Fruit fly (Drosophila melanogaster) whole organism, embryonic: ENCODE results near the gene CG32645.
A peak's percentile ranks its signal among the peaks of the same experiment; 100 is the strongest.

Source experiments
- Abd-B ChIP-seq: fragments of 200-800 bp; sonication (Bioruptor generic); optimal IDR thresholded peaks from 2 replicates; lab custom pipeline; 2018; ENCODE audit warnings: missing biosample characterization, mild to moderate bottlenecking, missing genetic modification characterization, moderate library complexity
- Aef1 ChIP-seq: fragments of 200-800 bp; sonication (Bioruptor generic); IDR thresholded peaks from 3 replicates; pipeline ENCODE4 v1.3.6; 2022; ENCODE audit warnings: missing biosample characterization, missing genetic modification characterization
- Asciz ChIP-seq: fragments of 200-800 bp; sonication (Bioruptor generic); optimal IDR thresholded peaks from 2 replicates; lab custom pipeline; 2017; ENCODE audit warnings: missing biosample characterization, mild to moderate bottlenecking, missing genetic modification characterization, missing genetic modification reagents
- Atf6 ChIP-seq: fragments of 200-800 bp; sonication (Bioruptor generic); IDR thresholded peaks from 2 replicates; pipeline ENCODE4 v1.3.6; 2022; ENCODE audit warnings: missing biosample characterization, missing genetic modification characterization
- Awh ChIP-seq: fragments of 200-800 bp; sonication (Bioruptor generic); IDR thresholded peaks from 2 replicates; pipeline ENCODE4, ENCODE4 v1.3.6; 2022; ENCODE audit warnings: missing biosample characterization, missing genetic modification characterization
- Bdp1 ChIP-seq: fragments of 200-800 bp; sonication (Bioruptor generic); optimal IDR thresholded peaks from 3 replicates; lab custom pipeline; 2016; ENCODE audit warnings: missing biosample characterization, missing genetic modification characterization
- BtbVII ChIP-seq: fragments of 200-800 bp; sonication (Bioruptor generic); optimal IDR thresholded peaks from 3 replicates; lab custom pipeline; 2017; ENCODE audit warnings: missing biosample characterization, mild to moderate bottlenecking, missing genetic modification characterization
- CG12071 ChIP-seq: fragments of 200-800 bp; sonication (Bioruptor generic); optimal IDR thresholded peaks from 3 replicates; lab custom pipeline; 2018; ENCODE audit warnings: missing biosample characterization, mild to moderate bottlenecking, missing genetic modification characterization
- CG12236 ChIP-seq: fragments of 200-800 bp; sonication (Bioruptor generic); optimal IDR thresholded peaks from 2 replicates; lab custom pipeline; 2016; ENCODE audit warnings: missing biosample characterization, missing genetic modification characterization
- CG13296 ChIP-seq: fragments of 200-800 bp; sonication (Bioruptor generic); optimal IDR thresholded peaks from 3 replicates; lab custom pipeline; 2018; ENCODE audit warnings: missing biosample characterization, mild to moderate bottlenecking, missing genetic modification characterization
- CG13424 ChIP-seq: fragments of 200-800 bp; sonication (Bioruptor generic); optimal IDR thresholded peaks from 2 replicates; lab custom pipeline; 2019; ENCODE audit warnings: missing biosample characterization, mild to moderate bottlenecking, missing genetic modification characterization, moderate library complexity
- CG15514 ChIP-seq: fragments of 200-800 bp; sonication (Bioruptor generic); optimal IDR thresholded peaks from 3 replicates; lab custom pipeline; 2017; ENCODE audit warnings: missing biosample characterization, missing genetic modification characterization, mild to moderate bottlenecking, moderate library complexity, missing genetic modification reagents
- CG17802 ChIP-seq: fragments of 200-800 bp; sonication (Bioruptor generic); optimal IDR thresholded peaks from 2 replicates; lab custom pipeline; 2018; ENCODE audit warnings: missing biosample characterization, mild to moderate bottlenecking, missing genetic modification characterization, moderate library complexity
- CG2712 ChIP-seq: fragments of 200-800 bp; optimal IDR thresholded peaks from 3 replicates; lab custom pipeline; 2019; ENCODE audit warnings: missing biosample characterization, mild to moderate bottlenecking, missing genetic modification characterization, moderate library complexity
- CG2875 ChIP-seq: fragments of 200-800 bp; sonication (Bioruptor generic); optimal IDR thresholded peaks from 2 replicates; lab custom pipeline; 2017; ENCODE audit warnings: missing biosample characterization, mild to moderate bottlenecking, missing genetic modification characterization, missing genetic modification reagents
- CG30020 ChIP-seq: fragments of 200-800 bp; optimal IDR thresholded peaks from 2 replicates; lab custom pipeline; 2019; ENCODE audit warnings: missing biosample characterization, mild to moderate bottlenecking, missing genetic modification characterization, moderate library complexity
- CG30403 ChIP-seq: fragments of 200-800 bp; sonication (Bioruptor generic); optimal IDR thresholded peaks from 3 replicates; lab custom pipeline; 2016; ENCODE audit warnings: missing biosample characterization, missing genetic modification characterization
- CG31441 ChIP-seq: fragments of 200-800 bp; sonication (Bioruptor generic); IDR thresholded peaks from 2 replicates; pipeline ENCODE4 v1.3.6; 2022; ENCODE audit warnings: missing biosample characterization, missing genetic modification characterization
- CG5180 ChIP-seq: fragments of 200-800 bp; sonication (Bioruptor generic); optimal IDR thresholded peaks from 3 replicates; lab custom pipeline; 2017; ENCODE audit warnings: missing biosample characterization, missing genetic modification characterization, mild to moderate bottlenecking, moderate library complexity, missing genetic modification reagents
- CG5953 ChIP-seq: fragments of 200-800 bp; sonication (Bioruptor generic); IDR thresholded peaks from 2 replicates; pipeline ENCODE4 v1.3.6; 2022; ENCODE audit warnings: missing biosample characterization, missing genetic modification characterization
- CG6254 ChIP-seq: fragments of 200-800 bp; sonication (Bioruptor generic); optimal IDR thresholded peaks from 3 replicates; lab custom pipeline; 2017; ENCODE audit warnings: mild to moderate bottlenecking, missing biosample characterization, missing genetic modification reagents, missing genetic modification characterization
- CG7556 ChIP-seq: fragments of 200-800 bp; sonication (Bioruptor generic); optimal IDR thresholded peaks from 2 replicates; lab custom pipeline; 2017; ENCODE audit warnings: missing biosample characterization, mild to moderate bottlenecking, missing genetic modification characterization
- CG7745 ChIP-seq: fragments of 200-800 bp; sonication (Bioruptor generic); optimal IDR thresholded peaks from 2 replicates; lab custom pipeline; 2018; ENCODE audit warnings: missing biosample characterization, mild to moderate bottlenecking, missing genetic modification characterization, moderate library complexity
- CG8478 ChIP-seq: fragments of >200 bp; optimal IDR thresholded peaks from 2 replicates; lab custom pipeline; 2018
- CrebB ChIP-seq: fragments of 200-800 bp; sonication (Bioruptor generic); optimal IDR thresholded peaks from 3 replicates; lab custom pipeline; 2018; ENCODE audit warnings: missing biosample characterization, mild to moderate bottlenecking, missing genetic modification characterization
- Dek ChIP-seq: fragments of 200-800 bp; sonication (Bioruptor generic); optimal IDR thresholded peaks from 3 replicates; lab custom pipeline; 2019; ENCODE audit warnings: missing biosample characterization, mild to moderate bottlenecking, missing genetic modification characterization, moderate library complexity
- Fer2 ChIP-seq: fragments of 200-800 bp; sonication (Bioruptor generic); optimal IDR thresholded peaks from 2 replicates; lab custom pipeline; 2018; ENCODE audit warnings: missing biosample characterization, mild to moderate bottlenecking, missing genetic modification characterization, moderate library complexity
- YL-1 ChIP-seq: fragments of 200-800 bp; sonication (Bioruptor generic); optimal IDR thresholded peaks from 3 replicates; lab custom pipeline; 2017; ENCODE audit warnings: missing biosample characterization, mild to moderate bottlenecking, missing genetic modification characterization
- abd-A ChIP-seq: fragments of 200-800 bp; sonication (Bioruptor generic); optimal IDR thresholded peaks from 3 replicates; lab custom pipeline; 2019; ENCODE audit warnings: missing biosample characterization, mild to moderate bottlenecking, missing genetic modification characterization, moderate library complexity
- ara ChIP-seq: fragments of 200-800 bp; sonication (Bioruptor generic); IDR thresholded peaks from 2 replicates; pipeline ENCODE4 v1.3.6; 2022; ENCODE audit warnings: missing biosample characterization, missing genetic modification characterization
- bowl ChIP-seq: fragments of 200-800 bp; sonication (Bioruptor generic); IDR thresholded peaks from 2 replicates; pipeline ENCODE4 v1.3.6; 2022; ENCODE audit warnings: missing biosample characterization, missing genetic modification characterization
- dati ChIP-seq: fragments of 200-800 bp; sonication (Bioruptor generic); IDR thresholded peaks from 2 replicates; pipeline ENCODE4 v1.3.6; 2022; ENCODE audit warnings: missing biosample characterization, missing genetic modification characterization
- dm ChIP-seq: fragments of 200-800 bp; sonication (Bioruptor generic); optimal IDR thresholded peaks from 3 replicates; lab custom pipeline; 2016; ENCODE audit warnings: missing biosample characterization, missing genetic modification characterization
- esg ChIP-seq: fragments of 200-800 bp; sonication (Bioruptor generic); conservative IDR thresholded peaks from 2 replicates; pipeline ENCODE4 v1.3.6; 2022; ENCODE audit warnings: missing biosample characterization, missing genetic modification characterization
- fd96Cb ChIP-seq: fragments of 200-800 bp; sonication (Bioruptor generic); optimal IDR thresholded peaks from 2 replicates; lab custom pipeline; 2018; ENCODE audit warnings: missing biosample characterization, mild to moderate bottlenecking, missing genetic modification characterization, moderate library complexity
- fru ChIP-seq: fragments of >200 bp; optimal IDR thresholded peaks from 2 replicates; lab custom pipeline; 2017
- grn ChIP-seq: fragments of 200-800 bp; sonication (Bioruptor generic); optimal IDR thresholded peaks from 3 replicates; lab custom pipeline; 2017; ENCODE audit warnings: missing biosample characterization, missing genetic modification characterization
- gro ChIP-seq: fragments of 200-800 bp; sonication (Bioruptor generic); optimal IDR thresholded peaks from 2 replicates; lab custom pipeline; 2016; ENCODE audit warnings: missing biosample characterization, missing genetic modification characterization
- gsb-n ChIP-seq: fragments of 200-800 bp; sonication (Bioruptor generic); optimal IDR thresholded peaks from 3 replicates; lab custom pipeline; 2018; ENCODE audit warnings: missing biosample characterization, mild to moderate bottlenecking, missing genetic modification characterization
- jumu ChIP-seq: fragments of 200-800 bp; sonication (Bioruptor generic); optimal IDR thresholded peaks from 3 replicates; lab custom pipeline; 2016; ENCODE audit warnings: missing biosample characterization, missing genetic modification characterization
- nerfin-2 ChIP-seq: fragments of 200-800 bp; sonication (Bioruptor generic); IDR thresholded peaks from 2 replicates; pipeline ENCODE4 v1.3.6; 2022; ENCODE audit warnings: missing biosample characterization, missing genetic modification characterization; ENCODE audit not compliant: partially characterized antibody
- oc ChIP-seq: fragments of 200-800 bp; sonication (Bioruptor generic); optimal IDR thresholded peaks from 2 replicates; lab custom pipeline; 2018; ENCODE audit warnings: missing biosample characterization, mild to moderate bottlenecking, missing genetic modification characterization, moderate library complexity
- org-1 ChIP-seq: fragments of 200-800 bp; sonication (Bioruptor generic); optimal IDR thresholded peaks from 2 replicates; lab custom pipeline; 2017; ENCODE audit warnings: missing biosample characterization, missing genetic modification characterization
- otp ChIP-seq: fragments of 200-800 bp; sonication (Bioruptor generic); IDR thresholded peaks from 3 replicates; pipeline ENCODE4, ENCODE4 v1.3.6; 2022; ENCODE audit warnings: missing biosample characterization, missing genetic modification characterization
- pb ChIP-seq: fragments of 200-800 bp; sonication (Bioruptor generic); optimal IDR thresholded peaks from 3 replicates; lab custom pipeline; 2016; ENCODE audit warnings: missing biosample characterization, missing genetic modification characterization
- ro ChIP-seq: fragments of 200-800 bp; sonication (Bioruptor generic); IDR thresholded peaks from 2 replicates; pipeline ENCODE4 v1.3.6; 2022; ENCODE audit warnings: missing biosample characterization, missing genetic modification characterization
- slbo ChIP-seq: fragments of 200-800 bp; sonication (Bioruptor generic); IDR thresholded peaks from 2 replicates; pipeline ENCODE4 v1.3.6; 2022; ENCODE audit warnings: missing biosample characterization, missing genetic modification characterization
- sr ChIP-seq: fragments of 200-800 bp; sonication (Bioruptor generic); IDR thresholded peaks from 3 replicates; pipeline ENCODE4 v1.3.6; 2022; ENCODE audit warnings: missing biosample characterization, missing genetic modification characterization
- sug ChIP-seq: fragments of 200-800 bp; optimal IDR thresholded peaks from 2 replicates; lab custom pipeline; 2019; ENCODE audit warnings: missing biosample characterization, mild to moderate bottlenecking, missing genetic modification characterization, moderate library complexity
- tup ChIP-seq: fragments of 200-800 bp; sonication (Bioruptor generic); optimal IDR thresholded peaks from 2 replicates; lab custom pipeline; 2016; ENCODE audit warnings: missing biosample characterization, mild to moderate bottlenecking, missing genetic modification characterization, moderate library complexity
- z ChIP-seq: fragments of 200-800 bp; sonication (Bioruptor generic); IDR thresholded peaks from 3 replicates; pipeline ENCODE4 v1.3.6; 2022; ENCODE audit warnings: missing biosample characterization, missing genetic modification characterization

The CG32645 gene

DNA sequence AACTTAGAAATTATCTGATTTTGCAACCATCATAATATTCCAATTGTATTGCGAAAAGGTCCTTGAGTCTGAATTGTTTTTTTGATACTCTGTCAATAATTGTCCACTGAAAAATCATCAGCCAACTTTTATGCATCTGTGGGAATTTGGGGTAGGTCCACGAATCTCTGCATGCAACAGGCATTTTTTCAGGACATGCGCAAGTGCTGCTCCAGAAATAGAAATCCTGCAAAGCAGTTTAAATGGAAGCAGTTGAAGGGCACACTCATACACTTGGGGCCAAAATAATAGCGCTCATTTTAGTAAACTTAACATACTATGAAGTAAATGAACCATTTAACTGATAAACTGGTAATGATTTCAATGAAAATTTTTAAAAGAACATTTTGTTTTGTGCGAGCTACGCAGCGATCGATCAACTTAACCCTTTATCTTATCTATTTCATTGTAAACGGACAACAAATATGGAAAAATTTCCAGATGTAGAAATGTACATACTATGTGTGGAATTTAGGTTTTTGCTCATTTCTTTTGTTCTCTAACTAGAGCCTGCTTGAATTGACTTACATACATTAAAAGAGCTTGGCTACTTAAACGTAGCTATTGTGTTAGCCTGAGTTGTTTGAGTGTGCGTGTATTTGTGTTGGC lies 8.7 kb upstream of the CG32645 start (continued):
- TF ChIP-seq CG13296 (GFP tag; lab: Kevin White, UChicago), result peak; percentile 76
- peak; percentile 58 for TF ChIP-seq BtbVII (GFP tag; lab: Kevin White, UChicago)
- peak; percentile 54 for TF ChIP-seq Dek (tag; lab: Kevin White, UChicago)
- TF ChIP-seq slbo (GFP tag; lab: Robert Waterston, UW), result peak; percentile 44; the same call in 1 of the 2 replicates
- peak; percentile 16 for TF ChIP-seq CrebB (tag; lab: Kevin White, UChicago)
- no peak for TF ChIP-seq CG8478 (lab: Kevin White, UChicago)
- peak; percentile 32 for TF ChIP-seq grn (GFP tag; lab: Kevin White, UChicago)
- peak; percentile 77 for TF ChIP-seq CG2712 (tag; lab: Kevin White, UChicago)
- no peak for TF ChIP-seq bowl (GFP tag; lab: Robert Waterston, UW)
- no peak for TF ChIP-seq Awh (GFP tag; lab: Robert Waterston, UW)
- peak; percentile 71 for TF ChIP-seq ara (GFP tag; lab: Robert Waterston, UW)
- TF ChIP-seq Fer2 (tag; lab: Kevin White, UChicago), result peak; percentile 62
- no peak for TF ChIP-seq fru (lab: Kevin White, UChicago)
- peak; percentile 46 for TF ChIP-seq CG2875 (GFP tag; lab: Kevin White, UChicago)
- peak; percentile 55 for TF ChIP-seq jumu (GFP tag; lab: Kevin White, UChicago)
- TF ChIP-seq ro (GFP tag; lab: Robert Waterston, UW), result no peak
- no peak for TF ChIP-seq CG5953 (GFP tag; lab: Robert Waterston, UW)
- TF ChIP-seq esg (GFP tag; lab: Robert Waterston, UW), result peak; percentile 48
- peak; percentile 28 for TF ChIP-seq CG12236 (GFP tag; lab: Kevin White, UChicago)
- TF ChIP-seq CG30020 (tag; lab: Kevin White, UChicago), result peak; percentile 35
- peak; percentile 48 for TF ChIP-seq Asciz (GFP tag; lab: Kevin White, UChicago)
- TF ChIP-seq CG7745, result no peak
- peak; percentile 42 for TF ChIP-seq YL-1 (GFP tag; lab: Kevin White, UChicago)
- TF ChIP-seq otp (GFP tag; lab: Robert Waterston, UW), result no peak
- TF ChIP-seq gsb-n, result peak; percentile 58
- TF ChIP-seq abd-A (tag; lab: Kevin White, UChicago), result no peak
- no peak for TF ChIP-seq tup (GFP tag; lab: Kevin White, UChicago)
- no peak for TF ChIP-seq sr (GFP tag; lab: Robert Waterston, UW)
- no peak for TF ChIP-seq oc (tag; lab: Kevin White, UChicago)
- peak; percentile 12 for TF ChIP-seq CG17802 (tag; lab: Kevin White, UChicago)
- peak; percentile 45 for TF ChIP-seq gro
- peak; percentile 77 for TF ChIP-seq sug (tag; lab: Kevin White, UChicago)
- TF ChIP-seq CG30403 (GFP tag; lab: Kevin White, UChicago), result peak; percentile 72
- TF ChIP-seq Aef1 (GFP tag; lab: Robert Waterston, UW), result no peak
- peak; percentile 50 for TF ChIP-seq CG12071
- TF ChIP-seq pb (GFP tag; lab: Kevin White, UChicago), result no peak
- peak; percentile 34 for TF ChIP-seq Bdp1 (GFP tag; lab: Kevin White, UChicago)
- TF ChIP-seq dm (GFP tag; lab: Kevin White, UChicago), result no peak
- peak; percentile 80 for TF ChIP-seq org-1 (GFP tag; lab: Kevin White, UChicago)
- TF ChIP-seq z (GFP tag; lab: Robert Waterston, UW), result no peak
- peak; percentile 82 for TF ChIP-seq CG7556 (GFP tag; lab: Kevin White, UChicago)
- TF ChIP-seq dati (GFP tag; lab: Robert Waterston, UW), result no peak
- peak; percentile 42 for TF ChIP-seq Abd-B (GFP tag; lab: Kevin White, UChicago)
- TF ChIP-seq CG6254, result peak; percentile 50
- no peak for TF ChIP-seq nerfin-2 (GFP tag; lab: Robert Waterston, UW)
- peak; percentile 75 for TF ChIP-seq CG31441
- TF ChIP-seq CG13424, result peak; percentile 83
- peak; percentile 49 for TF ChIP-seq CG5180 (GFP tag; lab: Kevin White, UChicago)
- peak; percentile 64 for TF ChIP-seq fd96Cb (tag; lab: Kevin White, UChicago)
- peak; percentile 21 for TF ChIP-seq CG15514 (GFP tag; lab: Kevin White, UChicago)
- 0 out of 2 replicates have a peak, but pooled peaks have one; percentile 30 for TF ChIP-seq Atf6
